In genomic region chrIII:4930154-4930679, ce11 we compare ENCODE assay signal across 3 worm cellular contexts.
A peak's percentile ranks its signal among the peaks of the same experiment; 100 is the strongest.
TF ChIP-seq lines count a peak whose summit lies in the region.

TSS of gene set-2 (minus strand) at chrIII:4930204.

TF ChIP-seq in whole organism, L1 larva, 84 proteins besides CTCF, POLR2A, EP300 and RAD21 (continued from another document and continues in another):
- TF ChIP-seq lin-39 (tag; optimal IDR thresholded peaks at IDR 0.05; lab: Kevin White, UChicago): no peak
- peak; percentile 75 for TF ChIP-seq xbp-1 (tag; optimal IDR thresholded peaks at IDR 0.05; lab: Kevin White, UChicago)
- TF ChIP-seq lin-14 (GFP tag; optimal IDR thresholded peaks at IDR 0.05; lab: Kevin White, UChicago): peak; percentile 63
- no peak for TF ChIP-seq pqm-1 (tag; optimal IDR thresholded peaks at IDR 0.05; lab: Kevin White, UChicago)
- no peak for TF ChIP-seq hlh-4 (tag; optimal IDR thresholded peaks at IDR 0.05; lab: Kevin White, UChicago)
- peak; percentile 95 to 96 for TF ChIP-seq lin-35 (GFP tag; optimal IDR thresholded peaks at IDR 0.05; lab: Kevin White, UChicago)
- TF ChIP-seq pag-3 (tag; optimal IDR thresholded peaks at IDR 0.05; lab: Kevin White, UChicago; ENCODE audit: borderline replicate concordance, insufficient read depth): no peak
- TF ChIP-seq tbx-2 (tag; optimal IDR thresholded peaks at IDR 0.05; lab: Kevin White, UChicago): peak; percentile 85
- peak in 1 of 2 experiments; percentile 88 for TF ChIP-seq ztf-11 (tag; optimal IDR thresholded peaks at IDR 0.05; lab: Kevin White, UChicago)
- no peak for TF ChIP-seq efl-3 (GFP tag; optimal IDR thresholded peaks at IDR 0.05; lab: Kevin White, UChicago)
- TF ChIP-seq lir-3 (tag; optimal IDR thresholded peaks at IDR 0.05; lab: Kevin White, UChicago; ENCODE audit: poor library complexity): peak; percentile 93
- TF ChIP-seq dsc-1 (tag; optimal IDR thresholded peaks at IDR 0.05; lab: Kevin White, UChicago): peak; percentile 69
- no peak for TF ChIP-seq hlh-17 (GFP tag; optimal IDR thresholded peaks at IDR 0.05; lab: Kevin White, UChicago; ENCODE audit: borderline replicate concordance)
- TF ChIP-seq isw-1 (GFP tag; IDR thresholded peaks at IDR 0.05; lab: Robert Waterston, UW): peak; percentile 70
- peak; percentile 65 for TF ChIP-seq nhr-20 (tag; optimal IDR thresholded peaks at IDR 0.05; lab: Kevin White, UChicago)
- no peak for TF ChIP-seq ces-1 (GFP tag; optimal IDR thresholded peaks at IDR 0.05; lab: Kevin White, UChicago)
- peak; percentile 74 for TF ChIP-seq snu-23 (GFP tag; optimal IDR thresholded peaks at IDR 0.05; lab: Kevin White, UChicago)
- peak; percentile 1 for TF ChIP-seq elt-2 (tag; optimal IDR thresholded peaks at IDR 0.05; lab: Kevin White, UChicago)
- no peak for TF ChIP-seq elt-3 (tag; optimal IDR thresholded peaks at IDR 0.05; lab: Kevin White, UChicago)
- peak; percentile 87 for TF ChIP-seq nhr-85 (tag; lab: Kevin White, UChicago)
- TF ChIP-seq egl-27 (tag; optimal IDR thresholded peaks at IDR 0.05; lab: Kevin White, UChicago): no peak
- TF ChIP-seq unc-130 (tag; optimal IDR thresholded peaks at IDR 0.05; lab: Kevin White, UChicago): no peak
- peak; percentile 47 for TF ChIP-seq C04F5.9 (tag; optimal IDR thresholded peaks at IDR 0.05; lab: Kevin White, UChicago)
- TF ChIP-seq mef-2 (tag; optimal IDR thresholded peaks at IDR 0.05; lab: Kevin White, UChicago): no peak
- TF ChIP-seq ceh-82 (tag; optimal IDR thresholded peaks at IDR 0.05; lab: Kevin White, UChicago): peak; percentile 16 to 44 (median 27)
- peak; percentile 81 for TF ChIP-seq unc-98 (GFP tag; IDR thresholded peaks at IDR 0.05; lab: Robert Waterston, UW)
- peak; percentile 39 for TF ChIP-seq lin-13 (GFP tag; optimal IDR thresholded peaks at IDR 0.05; lab: Kevin White, UChicago)
- TF ChIP-seq fkh-4 (tag; optimal IDR thresholded peaks at IDR 0.05; lab: Kevin White, UChicago; ENCODE audit: borderline replicate concordance): peak; percentile 79
- TF ChIP-seq nhr-12 (tag; optimal IDR thresholded peaks at IDR 0.05; lab: Kevin White, UChicago): no peak
- TF ChIP-seq jun-1 (tag; optimal IDR thresholded peaks at IDR 0.05; lab: Kevin White, UChicago): peak; percentile 24
- no peak for TF ChIP-seq nhr-237 (tag; optimal IDR thresholded peaks at IDR 0.05; lab: Kevin White, UChicago)
- no peak for TF ChIP-seq aha-1 (tag; optimal IDR thresholded peaks at IDR 0.05; lab: Kevin White, UChicago)
- no peak for TF ChIP-seq C34B4.2 (tag; optimal IDR thresholded peaks at IDR 0.05; lab: Kevin White, UChicago)
- no peak for TF ChIP-seq ceh-8 (GFP tag; optimal IDR thresholded peaks at IDR 0.05; lab: Kevin White, UChicago)
- peak; percentile 87 for TF ChIP-seq irx-1 (tag; optimal IDR thresholded peaks at IDR 0.05; lab: Kevin White, UChicago)
- TF ChIP-seq mdl-1 (tag; optimal IDR thresholded peaks at IDR 0.05; lab: Kevin White, UChicago): no peak
- TF ChIP-seq zag-1 (tag; optimal IDR thresholded peaks at IDR 0.05; lab: Kevin White, UChicago): no peak
- peak; percentile 62 to 76 for TF ChIP-seq lsy-2 (tag; optimal IDR thresholded peaks at IDR 0.05; lab: Kevin White, UChicago)
- no peak for TF ChIP-seq unc-30 (tag; optimal IDR thresholded peaks at IDR 0.05; lab: Kevin White, UChicago)
- peak; percentile 78 for TF ChIP-seq pax-3 (tag; optimal IDR thresholded peaks at IDR 0.05; lab: Kevin White, UChicago)
- peak; percentile 62 for TF ChIP-seq fkh-8 (tag; optimal IDR thresholded peaks at IDR 0.05; lab: Kevin White, UChicago)
- TF ChIP-seq nhr-71 (tag; optimal IDR thresholded peaks at IDR 0.05; lab: Kevin White, UChicago): peak; percentile 84
- TF ChIP-seq mab-9 (GFP tag; IDR thresholded peaks at IDR 0.05; lab: Robert Waterston, UW): no peak

TF ChIP-seq in whole organism, L3 larva, 47 proteins besides CTCF, POLR2A, EP300 and RAD21 (continued from another document):
- TF ChIP-seq fkh-10 (GFP tag; optimal IDR thresholded peaks at IDR 0.05; lab: Kevin White, UChicago): no peak
- no peak for TF ChIP-seq tbx-2 (tag; optimal IDR thresholded peaks at IDR 0.05; lab: Kevin White, UChicago)
- TF ChIP-seq lin-39 (tag; optimal IDR thresholded peaks at IDR 0.05; lab: Kevin White, UChicago): no peak
- peak; percentile 89 for TF ChIP-seq nhr-43 (tag; optimal IDR thresholded peaks at IDR 0.05; lab: Kevin White, UChicago; ENCODE audit: poor library complexity, severe bottlenecking)

TF ChIP-seq in whole organism, young adult, 124 proteins besides CTCF, POLR2A, EP300 and RAD21 (continued from another document):
- TF ChIP-seq ztf-25 (GFP tag; IDR thresholded peaks at IDR 0.05; lab: Robert Waterston, UW) (peak; percentile 87), sptf-2 (GFP tag; optimal IDR thresholded peaks at IDR 0.05; lab: Kevin White, UChicago) (peak; percentile 84), Y67H2A.10 (GFP tag; conservative IDR thresholded peaks at IDR 0.05; lab: Robert Waterston, UW) (peak; percentile 45; the same call in 1 of the 2 replicates), ztf-22 (GFP tag; optimal IDR thresholded peaks at IDR 0.05; lab: Kevin White, UChicago) (no peak), ccch-3 (GFP tag; optimal IDR thresholded peaks at IDR 0.05; lab: Kevin White, UChicago) (no peak), C17E4.6 (GFP tag; IDR thresholded peaks at IDR 0.05; lab: Robert Waterston, UW) (peak; percentile 59; the same call in 1 of the 2 replicates), F57C9.4 (tag; optimal IDR thresholded peaks at IDR 0.05; lab: Kevin White, UChicago) (no peak), D2030.7 (GFP tag; IDR thresholded peaks at IDR 0.05; lab: Robert Waterston, UW) (peak; percentile 80), C06A6.2 (GFP tag; conservative IDR thresholded peaks at IDR 0.05; lab: Robert Waterston, UW) (no peak), F49E8.2 (tag; optimal IDR thresholded peaks at IDR 0.05; lab: Kevin White, UChicago; ENCODE audit: insufficient read depth) (no peak), Y95B8A.8 (GFP tag; IDR thresholded peaks at IDR 0.05; lab: Robert Waterston, UW) (peak; percentile 89), dpff-1 (tag; optimal IDR thresholded peaks at IDR 0.05; lab: Kevin White, UChicago) (no peak), hmg-1.2 (GFP tag; IDR thresholded peaks at IDR 0.05; lab: Robert Waterston, UW) (peak; percentile 48), repo-1 (tag; optimal IDR thresholded peaks at IDR 0.05; lab: Kevin White, UChicago) (no peak), nhr-120 (GFP tag; IDR thresholded peaks at IDR 0.05; lab: Robert Waterston, UW) (no peak), snpc-3.4 (tag; optimal IDR thresholded peaks at IDR 0.05; lab: Kevin White, UChicago) (peak; percentile 78), efl-1 (GFP tag; optimal IDR thresholded peaks at IDR 0.05; lab: Kevin White, UChicago) (peak; percentile 92), ceh-27 (GFP tag; optimal IDR thresholded peaks at IDR 0.05; lab: Kevin White, UChicago) (peak; percentile 88), nhr-90 (tag; optimal IDR thresholded peaks at IDR 0.05; lab: Kevin White, UChicago) (no peak), ceh-100 (GFP tag; IDR thresholded peaks at IDR 0.05; lab: Robert Waterston, UW) (peak; percentile 50), ama-1 (optimal IDR thresholded peaks at IDR 0.05; lab: Kevin White, UChicago) (no peak), ama-1 (GFP tag; optimal IDR thresholded peaks at IDR 0.05; lab: Kevin White, UChicago) (no peak), F55B11.4 (tag; optimal IDR thresholded peaks at IDR 0.05; lab: Kevin White, UChicago; ENCODE audit: borderline replicate concordance, insufficient read depth) (no peak), ztf-28 (GFP tag; IDR thresholded peaks at IDR 0.05; lab: Robert Waterston, UW) (peak; percentile 81; the same call in 1 of the 2 replicates), ceh-79 (tag; optimal IDR thresholded peaks at IDR 0.05; lab: Kevin White, UChicago) (no peak), hrde-1 (tag; optimal IDR thresholded peaks at IDR 0.05; lab: Kevin White, UChicago; ENCODE audit: borderline replicate concordance) (peak; percentile 45), tbx-9 (tag; optimal IDR thresholded peaks at IDR 0.05; lab: Kevin White, UChicago; ENCODE audit: borderline replicate concordance) (no peak), athp-1 (tag; optimal IDR thresholded peaks at IDR 0.05; lab: Kevin White, UChicago) (peak; percentile 75), F39B2.1 (GFP tag; IDR thresholded peaks at IDR 0.05; lab: Robert Waterston, UW) (peak; percentile 81; the same call in 1 of the 2 replicates), egl-18 (GFP tag; IDR thresholded peaks at IDR 0.05; lab: Robert Waterston, UW) (no peak), mxl-1 (tag; optimal IDR thresholded peaks at IDR 0.05; lab: Kevin White, UChicago) (no peak), ZK185.1 (tag; optimal IDR thresholded peaks at IDR 0.05; lab: Kevin White, UChicago; ENCODE audit: poor library complexity, severe bottlenecking) (peak; percentile 93), mes-4 (tag; optimal IDR thresholded peaks at IDR 0.05; lab: Kevin White, UChicago) (no peak), ztf-26 (tag; optimal IDR thresholded peaks at IDR 0.05; lab: Kevin White, UChicago) (no peak), somi-1 (GFP tag; optimal IDR thresholded peaks at IDR 0.05; lab: Kevin White, UChicago) (no peak), bed-2 (GFP tag; IDR thresholded peaks at IDR 0.05; lab: Robert Waterston, UW) (peak; percentile 92), ceh-40 (GFP tag; IDR thresholded peaks at IDR 0.05; lab: Robert Waterston, UW) (peak; percentile 54; the same call in 1 of the 2 replicates), snpc-1.3 (tag; optimal IDR thresholded peaks at IDR 0.05; lab: Kevin White, UChicago; ENCODE audit: insufficient read depth) (peak; percentile 60), hsf-1 (GFP tag; IDR thresholded peaks at IDR 0.05; lab: Robert Waterston, UW) (0 out of 2 replicates have a peak, but pooled peaks have one; percentile 19), madf-6 (GFP tag; IDR thresholded peaks at IDR 0.05; lab: Robert Waterston, UW) (peak; percentile 88), aptf-2 (GFP tag; conservative IDR thresholded peaks at IDR 0.05; lab: Robert Waterston, UW) (0 out of 2 replicates have a peak, but pooled peaks have one; percentile 41), ztf-6 (GFP tag; IDR thresholded peaks at IDR 0.05; lab: Robert Waterston, UW) (no peak), nfyb-1 (GFP tag; IDR thresholded peaks at IDR 0.05; lab: Robert Waterston, UW) (peak; percentile 76), F37B4.10 (GFP tag; IDR thresholded peaks at IDR 0.05; lab: Robert Waterston, UW) (no peak), unc-130 (GFP tag; optimal IDR thresholded peaks at IDR 0.05; lab: Kevin White, UChicago) (peak; percentile 95), akir-1 (GFP tag; optimal IDR thresholded peaks at IDR 0.05; lab: Kevin White, UChicago) (no peak), madf-10 (tag; optimal IDR thresholded peaks at IDR 0.05; lab: Kevin White, UChicago) (peak; percentile 55), ztf-3 (GFP tag; optimal IDR thresholded peaks at IDR 0.05; lab: Kevin White, UChicago) (no peak), lag-1 (GFP tag; IDR thresholded peaks at IDR 0.05; lab: Robert Waterston, UW) (no peak), B0019.2 (GFP tag; conservative IDR thresholded peaks at IDR 0.05; lab: Robert Waterston, UW) (peak; percentile 72), egrh-3 (GFP tag; IDR thresholded peaks at IDR 0.05; lab: Robert Waterston, UW) (peak; percentile 43; the same call in 1 of the 2 replicates), attf-5 (GFP tag; optimal IDR thresholded peaks at IDR 0.05; lab: Kevin White, UChicago) (peak; percentile 91), madf-8 (GFP tag; conservative IDR thresholded peaks at IDR 0.05; lab: Robert Waterston, UW) (peak; percentile 77), bed-1 (GFP tag; IDR thresholded peaks at IDR 0.05; lab: Robert Waterston, UW) (0 out of 2 replicates have a peak, but pooled peaks have one; percentile 79), let-526 (GFP tag; IDR thresholded peaks at IDR 0.05; lab: Robert Waterston, UW) (peak; percentile 86), snpc-4 (GFP tag; optimal IDR thresholded peaks at IDR 0.05; lab: Kevin White, UChicago) (peak; percentile 16), snpc-4 (tag; optimal IDR thresholded peaks at IDR 0.05; lab: Kevin White, UChicago) (peak in 1 of 4 experiments; percentile 37), zfh-2 (GFP tag; conservative IDR thresholded peaks at IDR 0.05; lab: Robert Waterston, UW) (0 out of 2 replicates have a peak, but pooled peaks have one; percentile 30), pbrm-1 (GFP tag; IDR thresholded peaks at IDR 0.05; lab: Robert Waterston, UW) (peak; percentile 65; the same call in 1 of the 2 replicates), K11D2.4 (GFP tag; IDR thresholded peaks at IDR 0.05; lab: Robert Waterston, UW) (peak; percentile 58; the same call in 1 of the 2 replicates), rec-8 (tag; optimal IDR thresholded peaks at IDR 0.05; lab: Kevin White, UChicago) (peak; percentile 52 to 80), hlh-26 (GFP tag; conservative IDR thresholded peaks at IDR 0.05; lab: Robert Waterston, UW) (no peak), ets-4 (GFP tag; optimal IDR thresholded peaks at IDR 0.05; lab: Kevin White, UChicago) (no peak), F10E7.11 (tag; optimal IDR thresholded peaks at IDR 0.05; lab: Kevin White, UChicago) (peak; percentile 38), die-1 (tag; optimal IDR thresholded peaks at IDR 0.05; lab: Kevin White, UChicago) (no peak), lir-1 (GFP tag; conservative IDR thresholded peaks at IDR 0.05; lab: Robert Waterston, UW) (peak; percentile 84), dpl-1 (GFP tag; optimal IDR thresholded peaks at IDR 0.05; lab: Kevin White, UChicago) (peak; percentile 92), T26A5.8 (tag; optimal IDR thresholded peaks at IDR 0.05; lab: Kevin White, UChicago) (no peak), F52B5.7 (tag; optimal IDR thresholded peaks at IDR 0.05; lab: Kevin White, UChicago) (no peak), lin-35 (GFP tag; optimal IDR thresholded peaks at IDR 0.05; lab: Kevin White, UChicago) (peak; percentile 29 to 89 (median 79)), ceh-58 (GFP tag; IDR thresholded peaks at IDR 0.05; lab: Robert Waterston, UW) (no peak), tbp1 (GFP tag; optimal IDR thresholded peaks at IDR 0.05; lab: Kevin White, UChicago) (peak; percentile 48), let-607 (tag; optimal IDR thresholded peaks at IDR 0.05; lab: Kevin White, UChicago) (peak in 1 of 2 experiments; percentile 32), nfya-1 (tag; optimal IDR thresholded peaks at IDR 0.05; lab: Kevin White, UChicago; ENCODE audit: borderline replicate concordance, insufficient read depth) (no peak), chd-7 (tag; optimal IDR thresholded peaks at IDR 0.05; lab: Kevin White, UChicago) (peak; percentile 19), ekl-4 (GFP tag; IDR thresholded peaks at IDR 0.05; lab: Robert Waterston, UW) (peak; percentile 65; the same call in 1 of the 2 replicates), T07F8.4 (tag; optimal IDR thresholded peaks at IDR 0.05; lab: Kevin White, UChicago) (no peak), unc-62 (GFP tag; optimal IDR thresholded peaks at IDR 0.05; lab: Kevin White, UChicago) (no peak)
